Worm (Caenorhabditis elegans) whole organism, early embryonic: ENCODE data around the gene cyn-16.

Experiments
- B0310.2 ChIP-seq: sonication (generic microtip); optimal IDR thresholded peaks from 2 replicates; lab custom pipeline; 2016; ENCODE audit warnings: mild to moderate bottlenecking, missing genetic modification characterization, missing compliant biosample characterization
- F13C5.2 ChIP-seq: sonication (generic microtip); optimal IDR thresholded peaks from 2 replicates; lab custom pipeline; 2017; ENCODE audit warnings: mild to moderate bottlenecking, missing genetic modification characterization, inconsistent platforms, missing compliant biosample characterization
- aly-1 ChIP-seq: sonication (generic microtip); optimal IDR thresholded peaks from 2 replicates; lab custom pipeline; 2016; ENCODE audit warnings: missing genetic modification characterization, missing compliant biosample characterization
- ama-1 ChIP-seq: fragments of 150-350 bp; optimal IDR thresholded peaks from 2 replicates; lab custom pipeline; 2014
- ets-7 ChIP-seq: sonication (generic microtip); optimal IDR thresholded peaks from 2 replicates; lab custom pipeline; 2016; ENCODE audit warnings: missing genotype, missing genetic modification characterization, missing compliant biosample characterization
- flt-1 ChIP-seq: fragments of 200-800 bp; sonication (Bioruptor generic); IDR thresholded peaks from 2 replicates; pipeline ENCODE4 v1.3.6; 2022; ENCODE audit warnings: missing genetic modification characterization, missing compliant biosample characterization
- hnd-1 ChIP-seq: sonication (generic microtip); optimal IDR thresholded peaks from 2 replicates; lab custom pipeline; 2016; ENCODE audit warnings: missing genetic modification characterization, missing compliant biosample characterization
- pes-1 ChIP-seq: fragments of 200-800 bp; sonication (Bioruptor generic); IDR thresholded peaks from 2 replicates; pipeline ENCODE4 v1.3.6; 2022; ENCODE audit warnings: missing genetic modification reagents, missing genetic modification characterization, missing compliant biosample characterization
- sea-1 ChIP-seq: fragments of 200-800 bp; sonication (Bioruptor generic); conservative IDR thresholded peaks from 2 replicates; pipeline ENCODE4 v1.3.6; 2022; ENCODE audit warnings: missing genetic modification characterization, missing compliant biosample characterization
- tbx-11 ChIP-seq: fragments of 200-800 bp; sonication (Bioruptor generic); IDR thresholded peaks from 2 replicates; pipeline ENCODE4 v1.3.6; 2022; ENCODE audit warnings: missing genetic modification characterization, missing compliant biosample characterization
- tbx-37 ChIP-seq: fragments of 200-800 bp; sonication (Bioruptor generic); conservative IDR thresholded peaks from 2 replicates; pipeline ENCODE4 v1.3.6; 2022; ENCODE audit warnings: missing genetic modification reagents, missing genetic modification characterization, missing compliant biosample characterization
- tra-4 ChIP-seq: sonication (generic microtip); optimal IDR thresholded peaks from 2 replicates; lab custom pipeline; 2017; ENCODE audit warnings: missing genetic modification characterization, missing compliant biosample characterization

DNA sequence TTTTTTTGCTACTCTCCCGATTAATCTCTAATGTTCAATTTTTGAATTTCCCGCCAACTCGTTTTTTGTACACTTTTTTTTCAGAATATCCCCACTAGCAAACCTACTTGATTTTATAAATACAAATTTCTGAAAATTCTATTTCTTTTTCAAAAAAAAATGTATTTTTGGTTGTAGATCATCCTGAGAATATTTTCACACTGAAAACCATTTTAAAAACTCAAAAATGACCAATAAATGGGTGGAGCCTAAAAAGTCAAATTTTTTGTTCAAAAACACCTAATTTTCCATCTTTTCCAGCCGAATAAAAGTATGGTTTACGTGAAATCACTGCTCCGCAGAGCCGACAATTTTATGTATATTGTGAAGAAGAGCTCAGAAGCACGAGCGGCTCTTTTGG is 47.8 kb downstream of the cyn-16 start, which contains the start of gene Y17G7B.3:
- TF ChIP-seq B0310.2 (tag; lab: Kevin White, UChicago) (no peak), ets-7 (tag; lab: Kevin White, UChicago) (no peak), ama-1 (peak; percentile 37), F13C5.2 (tag; lab: Kevin White, UChicago) (no peak), aly-1 (no peak), hnd-1 (tag; lab: Kevin White, UChicago) (no peak), tbx-11 (GFP tag; lab: Robert Waterston, UW) (no peak), pes-1 (GFP tag; lab: Robert Waterston, UW) (no peak), flt-1 (no peak), tbx-37 (GFP tag; lab: Robert Waterston, UW) (no peak), tra-4 (tag; lab: Kevin White, UChicago) (no peak), sea-1 (GFP tag; lab: Robert Waterston, UW) (no peak)
